Worm (Caenorhabditis elegans) whole organism, midembryonic: ENCODE data around the gene T24D5.3.

Source experiments
- T22C8.4 ChIP-seq: fragments of 200-800 bp; sonication (Bioruptor generic); IDR thresholded peaks from 2 replicates; pipeline ENCODE4 v1.3.6; 2022; ENCODE audit warnings: missing genetic modification characterization, missing compliant biosample characterization
- cog-1 ChIP-seq: sonication (generic microtip); optimal IDR thresholded peaks from 2 replicates; lab custom pipeline; 2016; ENCODE audit warnings: missing genetic modification characterization, missing compliant biosample characterization
- flt-1 ChIP-seq: fragments of 200-800 bp; sonication (Bioruptor generic); IDR thresholded peaks from 2 replicates; pipeline ENCODE4 v1.3.6; 2022; ENCODE audit warnings: missing genetic modification characterization, missing compliant biosample characterization
- ztf-23 ChIP-seq: fragments of 200-800 bp; sonication (Bioruptor generic); IDR thresholded peaks from 2 replicates; pipeline ENCODE4 v1.3.6; 2022; ENCODE audit warnings: missing genetic modification reagents, missing genetic modification characterization, missing compliant biosample characterization
- ztf-29 ChIP-seq: fragments of 200-800 bp; sonication (Bioruptor generic); IDR thresholded peaks from 2 replicates; pipeline ENCODE4 v1.3.6; 2022; ENCODE audit warnings: missing genetic modification reagents, missing genetic modification characterization, missing compliant biosample characterization

DNA sequence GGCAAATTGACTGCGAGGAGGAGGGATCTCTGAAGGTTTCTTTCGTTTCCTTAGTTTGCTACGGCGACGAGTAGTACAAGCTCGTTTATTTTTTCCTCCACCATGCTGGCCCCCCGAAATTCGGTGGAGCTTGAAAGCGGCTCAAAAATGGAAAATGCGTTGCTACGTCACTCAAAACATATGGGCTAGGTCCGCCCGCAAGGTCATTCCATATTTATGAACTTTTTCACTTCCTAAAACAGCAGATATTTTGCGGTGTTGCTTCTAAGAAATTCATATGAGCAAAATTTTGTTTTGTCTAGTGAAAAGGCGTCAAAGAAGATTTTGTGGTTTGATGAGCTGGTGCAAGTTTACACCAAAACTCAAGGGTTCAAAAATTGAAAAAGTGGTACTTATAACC is 45.4 kb upstream of the T24D5.3 start:
- TF ChIP-seq T22C8.4 = no peak
- TF ChIP-seq flt-1 (GFP tag; lab: Robert Waterston, UW) = no peak
- TF ChIP-seq ztf-23 (GFP tag; lab: Robert Waterston, UW) = no peak
- TF ChIP-seq ztf-29 (GFP tag; lab: Robert Waterston, UW) = no peak
- no peak for TF ChIP-seq cog-1
